Worm (Caenorhabditis elegans): ENCODE results near the gene scc-1.

ce11 chrII:4749581-4749980 lies 51.1 kb downstream of the scc-1 start, which contains the start of gene F41C3.2:
- TF ChIP-seq hnd-1 (tag; optimal IDR thresholded peaks at IDR 0.05): no peak
- no peak for TF ChIP-seq hmg-4 (GFP tag; optimal IDR thresholded peaks at IDR 0.05)
- TF ChIP-seq F13C5.2 (tag; optimal IDR thresholded peaks at IDR 0.05): no peak

Data from whole organism, early embryonic.